Worm (Caenorhabditis elegans) whole organism, L2 larva: Measurements from ENCODE around the gene gtl-2.

Experiments used
- C34F6.9 ChIP-seq: fragments of 150-350 bp; optimal IDR thresholded peaks from 2 replicates; lab custom pipeline; 2014; ENCODE audit warnings: missing biosample characterization, missing genetic modification characterization
- F13H6.1 ChIP-seq: sonication (generic microtip); optimal IDR thresholded peaks from 2 replicates; lab custom pipeline; 2016; ENCODE audit warnings: missing genetic modification characterization, missing compliant biosample characterization
- R02D3.7 ChIP-seq: fragments of 150-350 bp; optimal IDR thresholded peaks from 2 replicates; lab custom pipeline; 2014; ENCODE audit warnings: missing biosample characterization, missing genetic modification characterization
- Y55F3AM.14 ChIP-seq: fragments of 200-800 bp; sonication (Bioruptor generic); optimal IDR thresholded peaks from 2 replicates; lab custom pipeline; 2018; ENCODE audit warnings: mild to moderate bottlenecking, missing genetic modification characterization, missing compliant biosample characterization
- aly-2 ChIP-seq: fragments of 150-350 bp; optimal IDR thresholded peaks from 2 replicates; lab custom pipeline; 2014; ENCODE audit warnings: missing biosample characterization, missing genetic modification characterization
- ama-1 ChIP-seq: fragments of 150-350 bp; optimal IDR thresholded peaks from 2 replicates; lab custom pipeline; 2018; ENCODE audit warnings: inconsistent platforms
- blmp-1 ChIP-seq: sonication (generic microtip); optimal IDR thresholded peaks from 2 replicates; lab custom pipeline; 2017; ENCODE audit warnings: missing genetic modification characterization, mild to moderate bottlenecking, missing compliant biosample characterization, antibody characterized with exemption, moderate library complexity; ENCODE audit not compliant: insufficient read depth
- ceh-82 ChIP-seq: fragments of 150-350 bp; optimal IDR thresholded peaks from 2 replicates; lab custom pipeline; 2014; ENCODE audit warnings: missing biosample characterization, missing genetic modification characterization
- crh-2 ChIP-seq: sonication (generic microtip); optimal IDR thresholded peaks from 2 replicates; lab custom pipeline; 2017; ENCODE audit warnings: missing biosample characterization, missing genetic modification characterization
- fos-1 ChIP-seq: fragments of 150-350 bp; optimal IDR thresholded peaks from 2 replicates; lab custom pipeline; 2014; ENCODE audit warnings: missing biosample characterization, missing genetic modification characterization
- gmeb-1 ChIP-seq: fragments of 150-350 bp; optimal IDR thresholded peaks from 2 replicates; lab custom pipeline; 2014; ENCODE audit warnings: missing biosample characterization, missing genetic modification characterization
- lin-13 ChIP-seq: fragments of 150-350 bp; optimal IDR thresholded peaks from 2 replicates; lab custom pipeline; 2014; ENCODE audit warnings: missing biosample characterization, missing genetic modification reagents, missing genetic modification characterization
- lin-39 ChIP-seq: fragments of 150-350 bp; optimal IDR thresholded peaks from 2 replicates; lab custom pipeline; 2014; ENCODE audit warnings: missing biosample characterization, missing genetic modification reagents, missing genetic modification characterization
- lsy-2 ChIP-seq, 2 experiments: fragments of 150-350 bp in 1 of 2; sonication (generic microtip) in 1 of 2; optimal IDR thresholded peaks; 2 replicates each; lab custom pipeline; 2014 to 2017; ENCODE audit warnings: missing biosample characterization in 2 of 2, missing genetic modification characterization in 2 of 2
- mab-5 ChIP-seq: fragments of 150-350 bp; optimal IDR thresholded peaks from 2 replicates; lab custom pipeline; 2014; ENCODE audit warnings: missing biosample characterization, missing genetic modification characterization
- nhr-10 ChIP-seq: sonication (generic microtip); optimal IDR thresholded peaks from 2 replicates; lab custom pipeline; 2017; ENCODE audit warnings: missing biosample characterization, missing genetic modification characterization
- nhr-11 ChIP-seq: fragments of 150-350 bp; optimal IDR thresholded peaks from 2 replicates; lab custom pipeline; 2014; ENCODE audit warnings: missing biosample characterization, missing genetic modification characterization
- nhr-12 ChIP-seq: fragments of 150-350 bp; optimal IDR thresholded peaks from 2 replicates; lab custom pipeline; 2014; ENCODE audit warnings: missing biosample characterization, missing genetic modification characterization
- nhr-129 ChIP-seq: fragments of 150-350 bp; optimal IDR thresholded peaks from 2 replicates; lab custom pipeline; 2014; ENCODE audit warnings: missing biosample characterization, missing genetic modification characterization
- nhr-21 ChIP-seq: fragments of 150-350 bp; optimal IDR thresholded peaks from 2 replicates; lab custom pipeline; 2014; ENCODE audit warnings: missing biosample characterization, missing genetic modification characterization
- nhr-237 ChIP-seq: fragments of 150-350 bp; optimal IDR thresholded peaks from 2 replicates; lab custom pipeline; 2014; ENCODE audit warnings: missing biosample characterization, missing genetic modification characterization
- nhr-25 ChIP-seq: fragments of 150-350 bp; sonication (generic microtip); optimal IDR thresholded peaks from 3 replicates; lab custom pipeline; 2014; ENCODE audit warnings: missing biosample characterization, missing genetic modification characterization
- nhr-6 ChIP-seq: fragments of 150-350 bp; optimal IDR thresholded peaks from 2 replicates; lab custom pipeline; 2014; ENCODE audit warnings: missing biosample characterization, missing genetic modification characterization
- skn-1 ChIP-seq: sonication (generic microtip); optimal IDR thresholded peaks from 2 replicates; lab custom pipeline; 2017; ENCODE audit warnings: missing biosample characterization, missing genetic modification characterization
- sma-9 ChIP-seq, 2 experiments: fragments of 150-350 bp in 1 of 2; sonication (generic microtip) in 1 of 2; optimal IDR thresholded peaks; 2 replicates each; lab custom pipeline; 2014 to 2016; ENCODE audit warnings: missing genetic modification characterization in 2 of 2, mild to moderate bottlenecking in 1 of 2, missing biosample characterization in 1 of 2, missing compliant biosample characterization in 1 of 2, missing genetic modification reagents in 1 of 2, moderate library complexity in 1 of 2
- snpc-4 ChIP-seq: fragments of 150-350 bp; optimal IDR thresholded peaks from 2 replicates; lab custom pipeline; 2014; ENCODE audit warnings: missing biosample characterization, missing genetic modification characterization
- unc-55 ChIP-seq: fragments of 150-350 bp; sonication (generic microtip); optimal IDR thresholded peaks from 3 replicates; lab custom pipeline; 2014; ENCODE audit warnings: missing biosample characterization, missing genetic modification reagents, missing genetic modification characterization
- zag-1 ChIP-seq: fragments of 150-350 bp; optimal IDR thresholded peaks from 2 replicates; lab custom pipeline; 2014; ENCODE audit warnings: missing biosample characterization, missing genetic modification characterization
- ztf-11 ChIP-seq: sonication (generic microtip); optimal IDR thresholded peaks from 2 replicates; lab custom pipeline; 2017; ENCODE audit warnings: missing biosample characterization, missing genetic modification characterization
- ztf-4 ChIP-seq: fragments of 150-350 bp; optimal IDR thresholded peaks from 2 replicates; lab custom pipeline; 2014; ENCODE audit warnings: missing biosample characterization, missing genetic modification characterization

Gene gtl-2

DNA sequence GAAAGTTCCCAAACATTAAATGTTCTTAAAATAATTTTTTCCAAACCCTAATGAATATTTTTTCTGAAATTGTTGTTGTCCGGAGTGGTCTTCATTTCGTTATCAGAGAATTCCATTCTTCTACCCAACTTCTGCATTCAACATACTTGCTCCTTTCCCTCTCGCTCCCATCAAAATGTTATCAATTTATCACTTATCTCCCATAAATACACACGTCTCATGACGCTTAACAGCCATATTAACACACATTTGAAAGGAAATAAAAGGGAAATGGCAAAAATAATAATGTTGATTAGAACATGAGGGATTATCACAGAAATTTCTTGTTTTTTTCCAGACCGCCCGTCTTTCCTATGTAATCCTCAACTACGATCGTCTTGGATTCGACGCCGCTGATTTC lies 15.7 kb downstream of the gtl-2 start:
- TF ChIP-seq skn-1 (tag; lab: Kevin White, UChicago) (peak; percentile 23), nhr-21 (tag; lab: Kevin White, UChicago) (no peak), sma-9 (GFP tag; optimal IDR thresholded peaks at IDR 0.05; lab: Kevin White, UChicago) (peak; percentile 20), sma-9 (tag; optimal IDR thresholded peaks at IDR 0.05; lab: Kevin White, UChicago) (no peak), crh-2 (tag; lab: Kevin White, UChicago) (peak; percentile 58), fos-1 (peak; percentile 98), gmeb-1 (tag; lab: Kevin White, UChicago) (peak; percentile 45)
- TF ChIP-seq, all 48 proteins: peak for 5

ce11 chrIV:11296787-11297186 lies 23.5 kb downstream of the gtl-2 start, which contains the start of gene mttu-1:
Gene mttu-1, minus strand, starts transcription at chrIV:11296887.
- TF ChIP-seq crh-2 (tag; lab: Kevin White, UChicago) (no peak), nhr-10 (tag; lab: Kevin White, UChicago) (no peak)

- peak; percentile 78 for TF ChIP-seq C34F6.9 (tag; lab: Kevin White, UChicago)
- peak; percentile 51 for TF ChIP-seq blmp-1 (tag; lab: Kevin White, UChicago)
- peak; percentile 80 for TF ChIP-seq unc-55 (GFP tag; lab: Kevin White, UChicago)
- TF ChIP-seq crh-2 (tag; lab: Kevin White, UChicago): peak; percentile 43
- peak; percentile 36 for TF ChIP-seq gmeb-1 (tag; lab: Kevin White, UChicago)
- TF ChIP-seq fos-1: peak; percentile 67
- no peak for TF ChIP-seq Y55F3AM.14 (GFP tag; lab: Kevin White, UChicago)
- TF ChIP-seq F13H6.1: peak; percentile 19
- TF ChIP-seq nhr-6 (tag; lab: Kevin White, UChicago): no peak
- no peak for TF ChIP-seq nhr-237 (tag; lab: Kevin White, UChicago)
- peak; percentile 8 for TF ChIP-seq nhr-129 (tag; lab: Kevin White, UChicago)
- TF ChIP-seq nhr-25 (tag; lab: Kevin White, UChicago): no peak
- TF ChIP-seq snpc-4: no peak
- TF ChIP-seq lin-13: no peak
- peak in 1 of 2 experiments; percentile 52 for TF ChIP-seq lsy-2 (tag; optimal IDR thresholded peaks at IDR 0.05; lab: Kevin White, UChicago)
- no peak for TF ChIP-seq ztf-4 (tag; lab: Kevin White, UChicago)
- no peak for TF ChIP-seq ama-1 (lab: Kevin White, UChicago)
- no peak for TF ChIP-seq skn-1 (tag; lab: Kevin White, UChicago)
Observed at ce11 chrIV:11298154-11299086, 25.2 kb downstream of the gtl-2 start, which contains the start of the genes B0035.15 and dnj-1. Gene B0035.15, minus strand, starts transcription at chrIV:11298252. Gene dnj-1, plus strand, starts transcription at chrIV:11299036.

DNA sequence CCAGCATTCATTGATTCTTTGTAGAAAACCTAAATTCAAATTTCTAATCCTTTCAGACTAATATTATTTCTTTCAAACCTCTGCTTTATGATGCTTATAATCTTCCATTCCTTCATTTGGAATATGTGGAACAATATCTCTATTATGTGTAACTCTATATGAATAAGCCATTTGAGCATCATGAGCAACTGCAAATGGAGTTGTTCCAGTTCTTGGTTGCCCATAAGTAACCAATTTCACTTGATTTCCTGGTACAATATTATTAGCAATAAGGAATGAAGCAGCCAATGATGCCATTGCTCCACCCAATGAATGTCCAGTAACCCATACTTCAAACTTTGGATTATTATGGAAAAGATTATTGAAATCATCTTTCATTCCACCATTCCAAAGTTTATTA lies 31.7 kb downstream of the gtl-2 start:
- no peak for TF ChIP-seq nhr-237 (tag; lab: Kevin White, UChicago)
- no peak for TF ChIP-seq crh-2 (tag; lab: Kevin White, UChicago)
- no peak for TF ChIP-seq nhr-10 (tag; lab: Kevin White, UChicago)
- no peak for TF ChIP-seq nhr-21 (tag; lab: Kevin White, UChicago)
- no peak for TF ChIP-seq R02D3.7 (tag; lab: Kevin White, UChicago)
- TF ChIP-seq ztf-11: no peak
- no peak for TF ChIP-seq nhr-12 (tag; lab: Kevin White, UChicago)
- TF ChIP-seq nhr-129 (tag; lab: Kevin White, UChicago): no peak
- no peak for TF ChIP-seq nhr-11 (tag; lab: Kevin White, UChicago)
- TF ChIP-seq C34F6.9 (tag; lab: Kevin White, UChicago): no peak

- peak; percentile 10 for TF ChIP-seq fos-1
- TF ChIP-seq gmeb-1 (tag; lab: Kevin White, UChicago): no peak
Observed at ce11 chrIV:11306548-11306947, 33.3 kb downstream of the gtl-2 start, which contains the start of gene B0035.13. Gene B0035.13, minus strand, starts transcription at chrIV:11306720.

ce11 chrIV:11307770-11308169 lies 34.5 kb downstream of the gtl-2 start:
- TF ChIP-seq lin-39 (tag; lab: Kevin White, UChicago): no peak
- TF ChIP-seq aly-2: no peak
- no peak for TF ChIP-seq ceh-82 (tag; lab: Kevin White, UChicago)
- TF ChIP-seq fos-1: no peak
- TF ChIP-seq mab-5: no peak
- TF ChIP-seq nhr-12 (tag; lab: Kevin White, UChicago): no peak
- no peak for TF ChIP-seq nhr-10 (tag; lab: Kevin White, UChicago)
- no peak for TF ChIP-seq zag-1 (tag; lab: Kevin White, UChicago)
- no peak for TF ChIP-seq nhr-25 (tag; lab: Kevin White, UChicago)
